Worm (Caenorhabditis elegans) whole organism, mixed stage, embryonic: ENCODE results near the gene K10D6.3.

Experiments used
- M03D4.4 ChIP-seq: sonication (generic microtip); optimal IDR thresholded peaks from 2 replicates; lab custom pipeline; 2017; ENCODE audit warnings: mild to moderate bottlenecking, missing genetic modification characterization, missing compliant biosample characterization
- bed-3 ChIP-seq: fragments of 200-800 bp; sonication (Bioruptor generic); optimal IDR thresholded peaks from 3 replicates; lab custom pipeline; 2018; ENCODE audit warnings: mild to moderate bottlenecking, missing genetic modification characterization, moderate library complexity, missing compliant biosample characterization
- blmp-1 ChIP-seq: fragments of 150-350 bp; optimal IDR thresholded peaks from 2 replicates; lab custom pipeline; 2014; ENCODE audit warnings: missing biosample characterization, missing genetic modification characterization
- ceh-39 ChIP-seq: fragments of 150-350 bp; optimal IDR thresholded peaks from 2 replicates; lab custom pipeline; 2014; ENCODE audit warnings: missing biosample characterization, missing genetic modification characterization
- ceh-43 ChIP-seq: fragments of 200-800 bp; sonication (Bioruptor generic); optimal IDR thresholded peaks from 2 replicates; lab custom pipeline; 2018; ENCODE audit warnings: mild to moderate bottlenecking, missing genetic modification characterization, moderate library complexity, missing compliant biosample characterization
- ceh-83 ChIP-seq: fragments of 200-800 bp; sonication (Bioruptor generic); optimal IDR thresholded peaks from 2 replicates; lab custom pipeline; 2018; ENCODE audit warnings: mild to moderate bottlenecking, missing genetic modification characterization, missing compliant biosample characterization
- cnd-1 ChIP-seq: fragments of 200-800 bp; sonication (Bioruptor generic); optimal IDR thresholded peaks from 2 replicates; lab custom pipeline; 2018; ENCODE audit warnings: mild to moderate bottlenecking, missing genetic modification characterization, missing compliant biosample characterization
- drap-1 ChIP-seq: fragments of 200-800 bp; sonication (Bioruptor generic); optimal IDR thresholded peaks from 3 replicates; lab custom pipeline; 2018; ENCODE audit warnings: mild to moderate bottlenecking, missing genetic modification characterization, missing compliant biosample characterization
- elt-1 ChIP-seq: sonication (generic microtip); optimal IDR thresholded peaks from 2 replicates; lab custom pipeline; 2017; ENCODE audit warnings: missing genetic modification characterization, mild to moderate bottlenecking, missing compliant biosample characterization, antibody characterized with exemption, moderate library complexity, borderline replicate concordance; ENCODE audit not compliant: insufficient read depth
- elt-3 ChIP-seq: fragments of 150-350 bp; optimal IDR thresholded peaks from 2 replicates; lab custom pipeline; 2014; ENCODE audit warnings: missing biosample characterization, missing genetic modification characterization
- flh-1 ChIP-seq: fragments of 200-800 bp; sonication (Bioruptor generic); optimal IDR thresholded peaks from 2 replicates; lab custom pipeline; 2018; ENCODE audit warnings: mild to moderate bottlenecking, missing genetic modification characterization, moderate library complexity, missing compliant biosample characterization
- hlh-1 ChIP-seq: fragments of 150-350 bp; optimal IDR thresholded peaks from 2 replicates; lab custom pipeline; 2014; ENCODE audit warnings: missing biosample characterization, missing genetic modification reagents, missing genetic modification characterization
- lin-13 ChIP-seq: fragments of 150-350 bp; optimal IDR thresholded peaks from 2 replicates; lab custom pipeline; 2014; ENCODE audit warnings: missing biosample characterization, missing genetic modification characterization
- lin-32 ChIP-seq: fragments of 200-800 bp; sonication (Bioruptor generic); optimal IDR thresholded peaks from 2 replicates; lab custom pipeline; 2018; ENCODE audit warnings: mild to moderate bottlenecking, missing genetic modification characterization, missing compliant biosample characterization
- lsy-2 ChIP-seq: fragments of 150-350 bp; optimal IDR thresholded peaks from 2 replicates; lab custom pipeline; 2014; ENCODE audit warnings: missing biosample characterization, missing genetic modification characterization
- mab-5 ChIP-seq: fragments of 150-350 bp; optimal IDR thresholded peaks from 2 replicates; lab custom pipeline; 2014; ENCODE audit warnings: missing biosample characterization, missing genetic modification characterization
- mep-1 ChIP-seq: fragments of 150-350 bp; optimal IDR thresholded peaks from 2 replicates; lab custom pipeline; 2017; ENCODE audit warnings: missing biosample characterization, missing genetic modification reagents, missing genetic modification characterization, inconsistent platforms
- mls-2 ChIP-seq: sonication (generic microtip); optimal IDR thresholded peaks from 2 replicates; lab custom pipeline; 2016; ENCODE audit warnings: mild to moderate bottlenecking, missing genetic modification characterization, moderate library complexity, missing compliant biosample characterization
- nhr-2 ChIP-seq: fragments of 150-350 bp; optimal IDR thresholded peaks from 2 replicates; lab custom pipeline; 2014; ENCODE audit warnings: missing biosample characterization, missing genetic modification characterization
- nhr-237 ChIP-seq: fragments of 150-350 bp; optimal IDR thresholded peaks from 2 replicates; lab custom pipeline; 2014; ENCODE audit warnings: missing biosample characterization, missing genetic modification characterization
- nhr-28 ChIP-seq: fragments of 150-350 bp; optimal IDR thresholded peaks from 2 replicates; lab custom pipeline; 2014; ENCODE audit warnings: missing biosample characterization, missing genetic modification characterization
- nhr-76 ChIP-seq: sonication (generic microtip); optimal IDR thresholded peaks from 2 replicates; lab custom pipeline; 2017; ENCODE audit warnings: missing biosample characterization, missing genetic modification characterization
- pha-4 ChIP-seq: fragments of 150-350 bp; optimal IDR thresholded peaks from 2 replicates; lab custom pipeline; 2018; ENCODE audit warnings: missing biosample characterization, missing genetic modification reagents, missing genetic modification characterization
- sem-2 ChIP-seq: fragments of 200-800 bp; sonication (Bioruptor generic); optimal IDR thresholded peaks from 2 replicates; lab custom pipeline; 2018; ENCODE audit warnings: mild to moderate bottlenecking, missing genetic modification characterization, missing compliant biosample characterization
- snpc-4 ChIP-seq: fragments of 150-350 bp; optimal IDR thresholded peaks from 2 replicates; lab custom pipeline; 2014; ENCODE audit warnings: missing biosample characterization, missing genetic modification characterization
- sptf-1 ChIP-seq: sonication (generic microtip); optimal IDR thresholded peaks from 2 replicates; lab custom pipeline; 2017; ENCODE audit warnings: mild to moderate bottlenecking, missing genetic modification characterization, moderate library complexity, missing compliant biosample characterization
- tbx-8 ChIP-seq: fragments of 200-800 bp; sonication (Bioruptor generic); optimal IDR thresholded peaks from 2 replicates; lab custom pipeline; 2018; ENCODE audit warnings: mild to moderate bottlenecking, missing genetic modification characterization, moderate library complexity, missing compliant biosample characterization
- unc-120 ChIP-seq: sonication (generic microtip); optimal IDR thresholded peaks from 2 replicates; lab custom pipeline; 2017; ENCODE audit warnings: missing genetic modification characterization, missing compliant biosample characterization; ENCODE audit not compliant: poor library complexity, severe bottlenecking
- unc-39 ChIP-seq: fragments of 150-350 bp; optimal IDR thresholded peaks from 2 replicates; lab custom pipeline; 2014; ENCODE audit warnings: missing biosample characterization, missing genetic modification characterization
- zip-8 ChIP-seq: fragments of 150-350 bp; optimal IDR thresholded peaks from 2 replicates; lab custom pipeline; 2014; ENCODE audit warnings: missing biosample characterization, missing genetic modification characterization
- ztf-11 ChIP-seq: fragments of 150-350 bp; optimal IDR thresholded peaks from 2 replicates; lab custom pipeline; 2014; ENCODE audit warnings: missing biosample characterization, missing genetic modification characterization

K10D6.3 gene

DNA sequence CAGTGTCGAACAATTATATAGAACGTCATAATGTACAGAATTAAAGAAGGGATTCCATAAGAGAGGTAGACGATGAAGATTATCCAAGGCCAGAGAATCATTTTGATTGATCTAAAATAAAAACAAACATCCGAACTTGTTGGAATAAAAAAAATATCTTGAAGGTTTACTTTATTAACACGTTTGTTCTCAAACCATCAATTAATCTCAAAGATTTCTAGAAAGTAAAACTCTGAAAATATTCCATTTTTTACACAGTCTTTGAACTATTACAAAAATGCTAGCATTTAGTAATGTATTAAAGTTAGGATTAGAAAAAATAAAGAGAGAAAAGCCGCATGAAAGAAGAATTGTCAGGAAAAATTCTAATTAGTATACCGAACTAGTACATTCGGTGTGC, 35.9 kb upstream of the K10D6.3 start, which contains the start of gene srg-40:
Gene srg-40 (minus strand): TSS at position 101 of the 400 bp plus-strand sequence.
- TF ChIP-seq mls-2 (tag; lab: Kevin White, UChicago) (no peak), blmp-1 (tag; lab: Kevin White, UChicago) (no peak), lin-32 (GFP tag; lab: Kevin White, UChicago) (no peak), nhr-2 (tag; lab: Kevin White, UChicago) (no peak), lsy-2 (tag; lab: Kevin White, UChicago) (no peak), pha-4 (tag; lab: Kevin White, UChicago) (no peak), unc-120 (tag; lab: Kevin White, UChicago) (no peak), unc-39 (no peak), bed-3 (GFP tag; lab: Kevin White, UChicago) (no peak), mep-1 (no peak), nhr-28 (no peak), tbx-8 (GFP tag; lab: Kevin White, UChicago) (no peak), flh-1 (GFP tag; lab: Kevin White, UChicago) (no peak), drap-1 (GFP tag; lab: Kevin White, UChicago) (no peak), zip-8 (tag; lab: Kevin White, UChicago) (no peak), ceh-43 (GFP tag; lab: Kevin White, UChicago) (no peak), cnd-1 (tag; lab: Kevin White, UChicago) (no peak), ztf-11 (tag; lab: Kevin White, UChicago) (no peak), M03D4.4 (tag; lab: Kevin White, UChicago) (no peak)

DNA sequence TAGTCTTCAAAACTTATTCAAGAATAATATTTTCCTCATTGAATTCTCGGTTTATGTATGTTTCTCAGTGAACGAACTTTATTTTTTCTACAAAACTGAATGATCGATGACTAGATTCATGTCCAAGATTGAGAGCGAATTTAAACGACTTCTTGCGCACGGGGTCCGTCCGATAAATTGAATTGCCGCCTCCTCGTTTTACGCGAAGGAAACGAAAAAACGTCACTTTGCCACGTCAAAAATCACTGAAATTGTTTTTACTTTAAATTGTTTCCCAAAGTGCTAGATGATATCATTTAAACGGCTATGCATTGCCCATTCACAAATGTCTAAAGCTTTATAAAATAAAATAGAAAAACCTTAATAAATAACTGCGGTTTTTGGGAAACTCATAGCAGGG, 32.7 kb upstream of the K10D6.3 start:
- no peak for TF ChIP-seq mls-2 (tag; lab: Kevin White, UChicago)
- no peak for TF ChIP-seq elt-3 (tag; lab: Kevin White, UChicago)
- TF ChIP-seq nhr-237 (tag; lab: Kevin White, UChicago), result no peak
- TF ChIP-seq elt-1 (tag; lab: Kevin White, UChicago), result no peak
- no peak for TF ChIP-seq mab-5
- TF ChIP-seq lin-32 (GFP tag; lab: Kevin White, UChicago), result no peak
- TF ChIP-seq sptf-1, result no peak
- no peak for TF ChIP-seq ceh-83 (GFP tag; lab: Kevin White, UChicago)
- TF ChIP-seq bed-3 (GFP tag; lab: Kevin White, UChicago), result no peak
- TF ChIP-seq tbx-8 (GFP tag; lab: Kevin White, UChicago), result no peak
- TF ChIP-seq hlh-1 (tag; lab: Kevin White, UChicago), result no peak
- TF ChIP-seq lin-13 (tag; lab: Kevin White, UChicago), result no peak
- TF ChIP-seq nhr-76 (tag; lab: Kevin White, UChicago), result no peak
- no peak for TF ChIP-seq lsy-2 (tag; lab: Kevin White, UChicago)
- TF ChIP-seq pha-4 (tag; lab: Kevin White, UChicago), result no peak
- TF ChIP-seq zip-8 (tag; lab: Kevin White, UChicago), result no peak
- TF ChIP-seq unc-120 (tag; lab: Kevin White, UChicago), result no peak

DNA sequence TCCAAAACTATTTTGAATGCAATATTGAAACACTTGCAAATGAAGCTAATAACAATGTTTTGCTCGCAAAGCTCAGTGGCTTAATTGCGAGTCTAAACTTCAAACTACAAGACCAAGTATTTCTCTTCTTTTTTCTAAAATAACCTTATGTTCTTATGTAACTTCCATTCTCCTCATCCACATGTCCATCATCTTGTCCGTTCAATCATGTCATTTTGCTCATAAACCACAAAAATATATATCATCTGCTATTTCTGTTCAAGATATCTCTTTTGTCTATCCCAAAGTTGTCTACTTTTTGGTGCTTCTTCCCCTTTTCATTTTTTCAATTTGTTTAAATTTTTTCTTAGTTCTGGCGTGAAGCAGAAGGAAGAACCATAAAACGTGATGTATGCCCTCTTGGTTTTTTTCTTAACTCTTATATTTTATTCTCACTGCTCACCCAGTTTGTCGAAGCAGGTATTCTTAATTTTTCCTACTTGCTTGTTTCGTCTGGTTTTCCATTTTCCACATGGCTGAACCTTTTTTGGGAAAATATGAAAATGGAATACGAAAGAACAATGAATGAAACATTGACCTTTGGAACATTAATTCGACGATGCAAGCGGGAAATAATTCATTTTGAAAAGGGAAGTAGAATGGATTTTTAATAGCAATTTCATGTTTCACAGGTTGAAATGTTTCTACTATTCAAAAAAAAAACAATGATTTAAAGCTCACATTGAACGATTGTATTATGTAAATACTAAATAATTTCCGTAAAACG, 29.7 kb upstream of the K10D6.3 start:
- TF ChIP-seq ztf-11 (tag; lab: Kevin White, UChicago) (no peak), ceh-83 (GFP tag; lab: Kevin White, UChicago) (no peak), snpc-4 (no peak), nhr-237 (tag; lab: Kevin White, UChicago) (no peak), mab-5 (no peak), sem-2 (no peak)

DNA sequence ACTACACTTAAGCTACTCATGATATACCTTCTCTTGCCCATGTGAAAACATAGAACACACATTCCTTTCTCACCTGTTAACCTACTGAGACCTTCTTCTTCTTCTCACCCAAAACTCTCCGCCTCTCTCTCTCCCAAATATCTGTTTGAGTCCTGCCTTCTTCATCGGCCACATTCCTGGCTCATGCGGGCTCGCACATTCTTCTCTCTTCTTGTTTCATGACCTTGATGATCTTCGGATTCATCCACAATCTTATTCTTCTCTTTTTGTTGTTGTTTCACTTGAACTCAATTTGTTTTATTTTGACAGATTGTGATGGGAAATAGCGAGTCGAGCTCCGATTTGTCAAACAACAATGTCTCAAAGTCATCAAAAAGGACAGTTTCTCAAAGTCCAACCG, 28.5 kb upstream of the K10D6.3 start, which contains the start of gene T19C4.5:
Gene T19C4.5 (plus strand): TSS at position 308 of the 400 bp plus-strand sequence.
- TF ChIP-seq mls-2 (tag; lab: Kevin White, UChicago) (no peak), drap-1 (GFP tag; lab: Kevin White, UChicago) (no peak)
- TF ChIP-seq, all 35 proteins: peak for 0

DNA sequence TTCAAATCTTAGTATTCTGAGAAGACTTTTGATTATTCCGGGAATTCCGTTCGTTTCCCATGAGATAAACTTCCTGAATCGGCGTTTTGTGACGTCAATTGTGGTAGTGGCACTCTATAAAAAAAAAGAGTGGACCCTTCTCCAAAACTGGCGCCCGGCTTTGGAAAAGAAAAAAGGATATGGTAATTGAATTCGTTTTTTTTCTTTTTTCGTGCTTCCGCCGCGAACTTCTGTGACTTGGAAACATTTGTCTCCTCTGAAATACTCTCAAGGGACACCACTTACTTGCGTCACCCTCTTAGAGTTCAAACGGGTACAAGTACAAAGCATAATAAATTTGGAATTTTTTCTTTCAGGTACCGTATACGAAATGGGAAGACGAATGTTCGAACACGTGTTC, 27.7 kb upstream of the K10D6.3 start:
- TF ChIP-seq M03D4.4 (tag; lab: Kevin White, UChicago) (no peak), bed-3 (GFP tag; lab: Kevin White, UChicago) (no peak), hlh-1 (tag; lab: Kevin White, UChicago) (no peak), nhr-2 (tag; lab: Kevin White, UChicago) (no peak), unc-120 (tag; lab: Kevin White, UChicago) (no peak), sem-2 (no peak), ceh-39 (no peak)
- TF ChIP-seq, all 35 proteins: peak for 0
